Worm (Caenorhabditis elegans) whole organism, mixed stage, embryonic: ENCODE data around the gene magu-2.

Experiments
- ceh-83 ChIP-seq: fragments of 200-800 bp; sonication (Bioruptor generic); optimal IDR thresholded peaks from 2 replicates; lab custom pipeline; 2018; ENCODE audit warnings: mild to moderate bottlenecking, missing genetic modification characterization, missing compliant biosample characterization
- mls-2 ChIP-seq: sonication (generic microtip); optimal IDR thresholded peaks from 2 replicates; lab custom pipeline; 2016; ENCODE audit warnings: mild to moderate bottlenecking, missing genetic modification characterization, moderate library complexity, missing compliant biosample characterization
- nhr-76 ChIP-seq: sonication (generic microtip); optimal IDR thresholded peaks from 2 replicates; lab custom pipeline; 2017; ENCODE audit warnings: missing biosample characterization, missing genetic modification characterization
- snpc-4 ChIP-seq: fragments of 150-350 bp; optimal IDR thresholded peaks from 2 replicates; lab custom pipeline; 2014; ENCODE audit warnings: missing biosample characterization, missing genetic modification characterization
- ztf-11 ChIP-seq: fragments of 150-350 bp; optimal IDR thresholded peaks from 2 replicates; lab custom pipeline; 2014; ENCODE audit warnings: missing biosample characterization, missing genetic modification characterization

- TF ChIP-seq nhr-76 (no peak), mls-2 (tag; lab: Kevin White, UChicago) (no peak), ztf-11 (tag; lab: Kevin White, UChicago) (no peak), ceh-83 (GFP tag; lab: Kevin White, UChicago) (no peak), snpc-4 (tag; lab: Kevin White, UChicago) (no peak)
These were observed 33.8 kb downstream of the magu-2 start for ce11 chrV:8767041-8767440.
